Worm (Caenorhabditis elegans): ENCODE measurements around the gene ZC395.4.

The ZC395.4 gene

DNA sequence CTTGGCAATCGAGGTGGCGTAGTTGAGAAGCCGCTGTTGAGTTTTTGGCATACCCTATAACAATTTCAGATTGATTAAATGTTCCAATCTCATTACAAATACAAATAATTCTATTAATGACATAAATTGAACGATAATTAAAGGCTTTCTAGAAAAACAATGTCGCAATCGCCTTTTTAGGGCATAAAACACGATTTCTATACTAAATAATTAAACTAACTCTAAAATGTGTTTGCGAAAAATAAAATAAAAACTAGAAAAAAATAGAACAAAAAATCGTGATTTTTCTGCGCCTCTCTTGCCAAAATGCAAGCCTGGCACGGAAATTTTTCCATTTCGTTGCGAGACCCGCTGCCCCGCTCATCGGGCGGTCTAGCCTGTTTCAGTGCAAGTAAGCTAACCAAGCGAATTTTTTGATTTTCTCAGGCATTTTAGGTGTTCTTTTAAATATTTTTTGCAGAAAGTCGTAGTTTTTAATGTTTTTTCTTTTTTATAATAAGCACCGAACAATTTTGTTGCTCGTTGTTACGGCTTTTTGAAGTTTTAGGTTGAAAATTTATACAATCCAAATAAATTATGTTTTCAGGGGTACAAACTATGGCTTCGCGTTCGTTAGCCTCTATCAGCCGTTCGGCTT, 42.0 kb upstream of the ZC395.4 start, which contains the start of the genes C34E10.12, C34E10.10 and atp-2 (continued):
- TF ChIP-seq nhr-42 (GFP tag; IDR thresholded peaks at IDR 0.05) (no peak), madf-9 (GFP tag; conservative IDR thresholded peaks at IDR 0.05) (no peak), attf-4 (tag; optimal IDR thresholded peaks at IDR 0.05) (no peak), unc-39 (tag; optimal IDR thresholded peaks at IDR 0.05) (no peak), nhr-111 (GFP tag; optimal IDR thresholded peaks at IDR 0.05) (no peak), ztf-11 (tag; optimal IDR thresholded peaks at IDR 0.05) (no peak), T26A8.4 (GFP tag; IDR thresholded peaks at IDR 0.05) (peak; percentile 60; the same call in 1 of the 2 replicates), fos-1 (tag; optimal IDR thresholded peaks at IDR 0.05) (no peak), unc-130 (GFP tag; optimal IDR thresholded peaks at IDR 0.05) (peak; percentile 77), hmg-1.1 (GFP tag; IDR thresholded peaks at IDR 0.05) (peak; percentile 69), zfp-3 (GFP tag; conservative IDR thresholded peaks at IDR 0.05) (0 out of 2 replicates have a peak, but pooled peaks have one; percentile 37), aly-2 (tag; optimal IDR thresholded peaks at IDR 0.05) (no peak), nhr-6 (tag; optimal IDR thresholded peaks at IDR 0.05) (peak; percentile 79), tag-97 (GFP tag; IDR thresholded peaks at IDR 0.05) (no peak), ceh-44 (GFP tag; IDR thresholded peaks at IDR 0.05) (no peak), saeg-2 (GFP tag; IDR thresholded peaks at IDR 0.05) (no peak), nhr-10 (tag; optimal IDR thresholded peaks at IDR 0.05) (no peak), F49E8.2 (tag; optimal IDR thresholded peaks at IDR 0.05; ENCODE audit: borderline replicate concordance) (no peak), egl-27 (tag; optimal IDR thresholded peaks at IDR 0.05) (no peak), T20F7.1 (GFP tag; optimal IDR thresholded peaks at IDR 0.05) (peak; percentile 76), vab-7 (GFP tag; IDR thresholded peaks at IDR 0.05) (no peak), lim-7 (GFP tag; IDR thresholded peaks at IDR 0.05) (no peak), lin-39 (tag; optimal IDR thresholded peaks at IDR 0.05) (no peak), F37D6.2 (tag; optimal IDR thresholded peaks at IDR 0.05) (peak; percentile 52), dpl-1 (GFP tag; optimal IDR thresholded peaks at IDR 0.05) (peak; percentile 81), fkh-10 (GFP tag; optimal IDR thresholded peaks at IDR 0.05) (peak; percentile 66), hif-1 (tag; optimal IDR thresholded peaks at IDR 0.05) (peak in 1 of 2 experiments; percentile 77), snpc-1.2 (GFP tag; IDR thresholded peaks at IDR 0.05) (no peak), gei-8 (GFP tag; optimal IDR thresholded peaks at IDR 0.05) (no peak), daf-16 (GFP tag; optimal IDR thresholded peaks at IDR 0.05) (peak in 1 of 2 experiments; percentile 14), daf-16 (tag; optimal IDR thresholded peaks at IDR 0.05) (peak; percentile 46), set-16 (GFP tag; IDR thresholded peaks at IDR 0.05) (no peak), pqm-1 (tag; optimal IDR thresholded peaks at IDR 0.05) (peak; percentile 55), nhr-76 (tag; optimal IDR thresholded peaks at IDR 0.05) (no peak), arid-1 (GFP tag; conservative IDR thresholded peaks at IDR 0.05) (peak; percentile 59), mes-2 (tag; optimal IDR thresholded peaks at IDR 0.05; ENCODE audit: poor library complexity, severe bottlenecking) (peak; percentile 93), nhr-41 (GFP tag; IDR thresholded peaks at IDR 0.05) (no peak), F10B5.3 (tag; optimal IDR thresholded peaks at IDR 0.05) (no peak), ama-1 (optimal IDR thresholded peaks at IDR 0.05) (peak; percentile 88), lin-29 (GFP tag; IDR thresholded peaks at IDR 0.05) (no peak), lin-1 (GFP tag; IDR thresholded peaks at IDR 0.05) (no peak), ZK337.2 (GFP tag; IDR thresholded peaks at IDR 0.05) (no peak), ceh-82 (tag; optimal IDR thresholded peaks at IDR 0.05) (no peak), Y48G9A.11 (GFP tag; IDR thresholded peaks at IDR 0.05) (no peak), nhr-28 (tag; optimal IDR thresholded peaks at IDR 0.05) (peak; percentile 82), zip-11 (GFP tag; IDR thresholded peaks at IDR 0.05) (no peak), Y5F2A.4 (GFP tag; optimal IDR thresholded peaks at IDR 0.05) (no peak), nhr-237 (tag; optimal IDR thresholded peaks at IDR 0.05) (no peak), php-3 (GFP tag; IDR thresholded peaks at IDR 0.05) (no peak), unc-62 (GFP tag; optimal IDR thresholded peaks at IDR 0.05 in 1 of 2) (peak in 1 of 2 experiments; percentile 83), unc-62 (tag; optimal IDR thresholded peaks at IDR 0.05) (no peak), F26F4.8 (GFP tag; conservative IDR thresholded peaks at IDR 0.05) (no peak)
